Worm (Caenorhabditis elegans) whole organism, young adult: ENCODE measurements around the gene cpr-8.

Experiments
- F23B12.7 ChIP-seq: sonication (generic microtip); optimal IDR thresholded peaks from 2 replicates; lab custom pipeline; 2017; ENCODE audit warnings: missing genetic modification characterization, mild to moderate bottlenecking, missing compliant biosample characterization, antibody characterized with exemption, moderate library complexity; ENCODE audit not compliant: insufficient read depth
- F39B2.1 ChIP-seq: fragments of 200-800 bp; sonication (Bioruptor generic); IDR thresholded peaks from 2 replicates; pipeline ENCODE4 v1.3.6; 2022; ENCODE audit warnings: missing genetic modification reagents, missing genetic modification characterization, missing compliant biosample characterization
- F49E8.2 ChIP-seq: sonication (generic microtip); optimal IDR thresholded peaks from 3 replicates; lab custom pipeline; 2017; ENCODE audit warnings: missing genetic modification characterization, mild to moderate bottlenecking, missing compliant biosample characterization, antibody characterized with exemption, moderate library complexity; ENCODE audit not compliant: insufficient read depth
- T07F8.4 ChIP-seq: sonication (generic microtip); optimal IDR thresholded peaks from 2 replicates; lab custom pipeline; 2016; ENCODE audit warnings: mild to moderate bottlenecking, missing genetic modification characterization, moderate library complexity, missing compliant biosample characterization
- T26A5.8 ChIP-seq: sonication (generic microtip); optimal IDR thresholded peaks from 2 replicates; lab custom pipeline; 2016; ENCODE audit warnings: missing genetic modification characterization, missing compliant biosample characterization
- Y53F4B.3 ChIP-seq: fragments of 200-800 bp; sonication (Bioruptor generic); IDR thresholded peaks from 2 replicates; pipeline ENCODE4 v1.3.6; 2022; ENCODE audit warnings: missing genetic modification reagents, missing genetic modification characterization, missing compliant biosample characterization
- Y53G8AR.9 ChIP-seq: fragments of 200-800 bp; sonication (Bioruptor generic); conservative IDR thresholded peaks from 2 replicates; pipeline ENCODE4 v1.3.6; 2022; ENCODE audit warnings: missing genetic modification reagents, missing genetic modification characterization, missing compliant biosample characterization
- Y56A3A.18 ChIP-seq: fragments of 200-800 bp; sonication (Bioruptor generic); IDR thresholded peaks from 2 replicates; pipeline ENCODE4 v1.3.6; 2022; ENCODE audit warnings: missing genetic modification reagents, missing genetic modification characterization, missing compliant biosample characterization
- Y95B8A.8 ChIP-seq: fragments of 200-800 bp; sonication (Bioruptor generic); IDR thresholded peaks from 2 replicates; pipeline ENCODE4 v1.3.6; 2022; ENCODE audit warnings: missing genetic modification reagents, missing genetic modification characterization, missing compliant biosample characterization
- atf-7 ChIP-seq: sonication (generic microtip); optimal IDR thresholded peaks from 2 replicates; lab custom pipeline; 2017; ENCODE audit warnings: mild to moderate bottlenecking, missing genetic modification characterization, missing compliant biosample characterization
- athp-1 ChIP-seq: sonication (generic microtip); optimal IDR thresholded peaks from 2 replicates; lab custom pipeline; 2017; ENCODE audit warnings: mild to moderate bottlenecking, missing genetic modification characterization, missing compliant biosample characterization
- attf-5 ChIP-seq: fragments of 200-800 bp; sonication (Bioruptor generic); optimal IDR thresholded peaks from 2 replicates; lab custom pipeline; 2018; ENCODE audit warnings: mild to moderate bottlenecking, missing genetic modification characterization, missing compliant biosample characterization
- attf-6 ChIP-seq: fragments of 200-800 bp; sonication (Bioruptor generic); IDR thresholded peaks from 2 replicates; pipeline ENCODE4 v1.3.6; 2022; ENCODE audit warnings: missing genetic modification reagents, missing genetic modification characterization, missing compliant biosample characterization
- bed-2 ChIP-seq: fragments of 200-800 bp; sonication (Bioruptor generic); IDR thresholded peaks from 2 replicates; pipeline ENCODE4 v1.3.6; 2022; ENCODE audit warnings: missing genetic modification reagents, missing genetic modification characterization, missing compliant biosample characterization
- ccch-3 ChIP-seq: fragments of 200-800 bp; sonication (Bioruptor generic); optimal IDR thresholded peaks from 2 replicates; lab custom pipeline; 2018; ENCODE audit warnings: mild to moderate bottlenecking, missing genetic modification characterization, missing compliant biosample characterization
- cebp-1 ChIP-seq, 2 experiments: fragments of 200-800 bp in 1 of 2; sonication (Bioruptor generic) in 1 of 2; sonication (generic microtip) in 1 of 2; IDR thresholded peaks in 1 of 2; optimal IDR thresholded peaks in 1 of 2; 2 replicates each; pipeline versions ENCODE4 v1.3.6 to Lab custom; 2017 to 2022; ENCODE audit warnings: missing compliant biosample characterization in 2 of 2, missing genetic modification characterization in 2 of 2, mild to moderate bottlenecking in 1 of 2, missing genetic modification reagents in 1 of 2, moderate library complexity in 1 of 2
- ceh-100 ChIP-seq: fragments of 200-800 bp; sonication (Bioruptor generic); IDR thresholded peaks from 2 replicates; pipeline ENCODE4 v1.3.6; 2022; ENCODE audit warnings: missing genetic modification reagents, missing genetic modification characterization, missing compliant biosample characterization
- ceh-40 ChIP-seq: fragments of 200-800 bp; sonication (Bioruptor generic); IDR thresholded peaks from 2 replicates; pipeline ENCODE4 v1.3.6; 2022; ENCODE audit warnings: missing genetic modification characterization, missing compliant biosample characterization
- die-1 ChIP-seq: sonication (generic microtip); optimal IDR thresholded peaks from 2 replicates; lab custom pipeline; 2016; ENCODE audit warnings: missing genotype, mild to moderate bottlenecking, missing genetic modification characterization, missing compliant biosample characterization
- dpff-1 ChIP-seq: sonication (generic microtip); optimal IDR thresholded peaks from 2 replicates; lab custom pipeline; 2017; ENCODE audit warnings: mild to moderate bottlenecking, missing genetic modification characterization, missing compliant biosample characterization
- egl-18 ChIP-seq: fragments of 200-800 bp; sonication (Bioruptor generic); IDR thresholded peaks from 2 replicates; pipeline ENCODE4 v1.3.6; 2022; ENCODE audit warnings: missing genetic modification reagents, missing genetic modification characterization, missing compliant biosample characterization
- egrh-3 ChIP-seq: fragments of 200-800 bp; sonication (Bioruptor generic); IDR thresholded peaks from 2 replicates; pipeline ENCODE4 v1.3.6; 2022; ENCODE audit warnings: missing genetic modification reagents, missing genetic modification characterization, missing compliant biosample characterization
- gei-17 ChIP-seq: fragments of 200-800 bp; sonication (Bioruptor generic); optimal IDR thresholded peaks from 2 replicates; lab custom pipeline; 2018; ENCODE audit warnings: mild to moderate bottlenecking, missing genetic modification characterization, missing compliant biosample characterization
- hsf-1 ChIP-seq: fragments of 200-800 bp; sonication (Bioruptor generic); IDR thresholded peaks from 2 replicates; pipeline ENCODE4 v1.3.6; 2022; ENCODE audit warnings: missing genetic modification reagents, missing genetic modification characterization, missing compliant biosample characterization
- lin-26 ChIP-seq: fragments of 200-800 bp; sonication (Bioruptor generic); IDR thresholded peaks from 2 replicates; pipeline ENCODE4 v1.3.6; 2022; ENCODE audit warnings: missing genetic modification reagents, missing genetic modification characterization, missing compliant biosample characterization
- lin-35 ChIP-seq, 3 experiments: fragments of 150-350 bp in 2 of 3; sonication (generic microtip) in 1 of 3; optimal IDR thresholded peaks; 2 replicates each; lab custom pipeline; 2014 to 2018; ENCODE audit warnings: missing biosample characterization in 3 of 3, missing genetic modification characterization in 3 of 3, missing genetic modification reagents in 3 of 3
- lin-40 ChIP-seq: sonication (generic microtip); optimal IDR thresholded peaks from 2 replicates; lab custom pipeline; 2016; ENCODE audit warnings: missing genetic modification characterization, mild to moderate bottlenecking, missing compliant biosample characterization, missing genotype, missing genetic modification reagents
- lsy-27 ChIP-seq: sonication (generic microtip); optimal IDR thresholded peaks from 2 replicates; lab custom pipeline; 2017; ENCODE audit warnings: missing genetic modification characterization, mild to moderate bottlenecking, missing compliant biosample characterization, antibody characterized with exemption, missing genotype, borderline replicate concordance; ENCODE audit not compliant: insufficient read depth
- madf-3 ChIP-seq: fragments of 200-800 bp; sonication (Bioruptor generic); IDR thresholded peaks from 2 replicates; pipeline ENCODE4 v1.3.6; 2022; ENCODE audit warnings: missing genetic modification reagents, missing genetic modification characterization, missing compliant biosample characterization
- madf-6 ChIP-seq: fragments of 200-800 bp; sonication (Bioruptor generic); IDR thresholded peaks from 2 replicates; pipeline ENCODE4 v1.3.6; 2022; ENCODE audit warnings: missing genetic modification reagents, missing genetic modification characterization, missing compliant biosample characterization
- mcd-1 ChIP-seq: fragments of 200-800 bp; sonication (Bioruptor generic); IDR thresholded peaks from 2 replicates; pipeline ENCODE4 v1.3.6; 2022; ENCODE audit warnings: missing genetic modification reagents, missing genetic modification characterization, missing compliant biosample characterization
- mel-28 ChIP-seq: sonication (generic microtip); optimal IDR thresholded peaks from 2 replicates; lab custom pipeline; 2016; ENCODE audit warnings: borderline replicate concordance, mild to moderate bottlenecking, missing genetic modification characterization, missing compliant biosample characterization
- nhr-80 ChIP-seq: sonication (generic microtip); optimal IDR thresholded peaks from 2 replicates; lab custom pipeline; 2016; ENCODE audit warnings: missing genetic modification characterization, missing compliant biosample characterization
- nhr-90 ChIP-seq: sonication (generic microtip); optimal IDR thresholded peaks from 2 replicates; lab custom pipeline; 2016; ENCODE audit warnings: missing genotype, mild to moderate bottlenecking, missing genetic modification characterization, missing compliant biosample characterization
- rcor-1 ChIP-seq: fragments of 200-800 bp; sonication (Bioruptor generic); IDR thresholded peaks from 2 replicates; pipeline ENCODE4 v1.3.6; 2022; ENCODE audit warnings: missing genetic modification reagents, missing genetic modification characterization, missing compliant biosample characterization
- repo-1 ChIP-seq: sonication (generic microtip); optimal IDR thresholded peaks from 2 replicates; lab custom pipeline; 2017; ENCODE audit warnings: mild to moderate bottlenecking, missing genetic modification characterization, missing compliant biosample characterization
- rpc-1 ChIP-seq, 2 experiments: fragments of 150-350 bp in 1 of 2; sonication (generic microtip) in 1 of 2; optimal IDR thresholded peaks; 2 replicates each; lab custom pipeline; 2014 to 2018; ENCODE audit warnings: missing biosample characterization in 1 of 2, missing genetic modification characterization in 1 of 2, missing genetic modification reagents in 1 of 2, missing genotype in 1 of 2
- snpc-1.3 ChIP-seq: sonication (generic microtip); optimal IDR thresholded peaks from 2 replicates; lab custom pipeline; 2017; ENCODE audit warnings: missing genetic modification characterization, mild to moderate bottlenecking, missing compliant biosample characterization, antibody characterized with exemption, moderate library complexity, missing genotype, missing genetic modification reagents; ENCODE audit not compliant: insufficient read depth
- snpc-3.4 ChIP-seq: sonication (generic microtip); optimal IDR thresholded peaks from 2 replicates; lab custom pipeline; 2017; ENCODE audit warnings: missing genetic modification characterization, mild to moderate bottlenecking, missing compliant biosample characterization, antibody characterized with exemption, moderate library complexity, missing genotype, missing genetic modification reagents
- sptf-2 ChIP-seq: fragments of 200-800 bp; sonication (Bioruptor generic); optimal IDR thresholded peaks from 2 replicates; lab custom pipeline; 2018; ENCODE audit warnings: mild to moderate bottlenecking, missing genetic modification characterization, missing compliant biosample characterization
- xnd-1 ChIP-seq: sonication (generic microtip); optimal IDR thresholded peaks from 2 replicates; lab custom pipeline; 2016; ENCODE audit warnings: missing genotype, missing genetic modification reagents, missing genetic modification characterization, missing compliant biosample characterization
- ztf-28 ChIP-seq: fragments of 200-800 bp; sonication (Bioruptor generic); IDR thresholded peaks from 2 replicates; pipeline ENCODE4 v1.3.6; 2022; ENCODE audit warnings: missing genetic modification reagents, missing genetic modification characterization, missing compliant biosample characterization

The cpr-8 gene

DNA sequence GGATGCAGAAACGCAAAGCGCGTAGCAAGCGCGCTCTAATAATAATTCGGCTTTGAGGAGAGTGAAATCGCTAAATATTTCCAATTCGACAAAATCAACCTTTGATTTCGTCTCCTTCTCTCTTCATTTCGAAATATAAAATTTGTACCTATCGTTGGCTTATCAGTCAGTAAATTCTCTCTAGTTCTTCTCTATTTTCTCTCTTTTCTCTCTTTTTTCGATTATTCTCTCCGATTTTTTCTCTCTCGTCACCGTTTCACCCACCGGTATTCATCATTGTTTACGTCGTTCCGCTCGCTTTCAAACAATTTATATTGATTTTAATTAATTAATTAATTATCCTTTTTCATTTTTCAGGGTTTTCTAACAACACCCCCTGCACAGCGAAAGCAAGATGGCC, 21.5 kb downstream of the cpr-8 start, which contains the start of gene cmd-1:
TSS of gene cmd-1 (plus strand) at position 358 of the 400 bp plus-strand sequence.
- TF ChIP-seq lin-40 (tag; lab: Kevin White, UChicago) (peak; percentile 9), lin-35 (GFP tag; optimal IDR thresholded peaks at IDR 0.05; lab: Kevin White, UChicago) (no peak), ccch-3 (GFP tag; lab: Kevin White, UChicago) (no peak), mcd-1 (GFP tag; lab: Robert Waterston, UW) (no peak), cebp-1 (GFP tag; IDR thresholded peaks at IDR 0.05; lab: Robert Waterston, UW) (peak; percentile 36; the same call in 1 of the 2 replicates), cebp-1 (tag; optimal IDR thresholded peaks at IDR 0.05; lab: Kevin White, UChicago) (peak; percentile 72), hsf-1 (GFP tag; lab: Robert Waterston, UW) (no peak), gei-17 (GFP tag; lab: Kevin White, UChicago) (no peak), attf-5 (GFP tag; lab: Kevin White, UChicago) (peak; percentile 48), nhr-80 (tag; lab: Kevin White, UChicago) (peak; percentile 54), Y95B8A.8 (GFP tag; lab: Robert Waterston, UW) (0 out of 2 replicates have a peak, but pooled peaks have one; percentile 35)

DNA sequence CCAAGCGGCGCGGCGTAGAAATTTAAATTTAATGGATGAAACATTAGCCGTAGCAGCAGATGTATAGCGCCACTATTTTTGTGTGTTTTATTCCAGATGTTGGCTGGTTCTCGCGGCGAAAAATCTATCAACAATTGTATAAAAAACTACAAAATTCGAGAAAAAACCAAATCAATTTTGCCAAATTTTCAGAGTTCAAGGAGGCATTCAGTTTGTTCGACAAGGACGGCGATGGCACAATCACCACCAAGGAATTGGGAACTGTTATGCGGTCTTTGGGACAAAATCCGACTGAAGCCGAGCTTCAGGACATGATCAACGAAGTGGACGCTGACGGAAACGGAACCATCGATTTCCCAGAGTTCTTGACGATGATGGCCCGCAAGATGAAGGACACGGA, 22.0 kb downstream of the cpr-8 start:
- TF ChIP-seq hsf-1 (GFP tag; lab: Robert Waterston, UW) = no peak
- 0 out of 2 replicates have a peak, but pooled peaks have one; percentile 12 for TF ChIP-seq Y56A3A.18

DNA sequence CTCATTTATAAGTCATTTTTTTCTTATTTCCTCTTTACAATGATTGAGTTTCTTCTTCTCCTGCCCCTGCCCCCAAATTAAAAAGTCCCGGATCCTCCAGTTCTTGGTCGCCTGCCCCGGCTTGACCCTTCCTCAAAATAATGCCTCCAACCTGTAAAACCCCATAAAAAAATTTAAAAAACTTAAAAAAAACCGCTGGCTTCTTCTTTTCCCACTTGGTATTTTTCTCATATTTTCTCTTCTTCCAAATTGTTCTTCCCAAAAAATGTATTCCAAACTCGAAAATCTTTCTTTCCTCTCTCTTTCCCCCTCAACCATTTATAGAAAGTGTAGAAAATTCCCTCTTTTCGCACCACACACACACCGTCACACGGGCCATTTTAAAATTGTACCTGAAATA, 23.0 kb downstream of the cpr-8 start:
- TF ChIP-seq lin-26 (GFP tag; lab: Robert Waterston, UW) (peak; percentile 26; the same call in 1 of the 2 replicates), madf-6 (GFP tag; lab: Robert Waterston, UW) (no peak), egrh-3 (0 out of 2 replicates have a peak, but pooled peaks have one; percentile 9), madf-3 (0 out of 2 replicates have a peak, but pooled peaks have one; percentile 26), T07F8.4 (tag; lab: Kevin White, UChicago) (no peak), ztf-28 (GFP tag; lab: Robert Waterston, UW) (no peak), lin-40 (tag; lab: Kevin White, UChicago) (no peak), Y53G8AR.9 (peak; percentile 43; the same call in 1 of the 2 replicates), athp-1 (tag; lab: Kevin White, UChicago) (peak; percentile 28), nhr-90 (tag; lab: Kevin White, UChicago) (no peak), F23B12.7 (no peak), atf-7 (tag; lab: Kevin White, UChicago) (peak; percentile 34), mel-28 (tag; lab: Kevin White, UChicago) (no peak), mcd-1 (GFP tag; lab: Robert Waterston, UW) (0 out of 2 replicates have a peak, but pooled peaks have one; percentile 15), Y53F4B.3 (GFP tag; lab: Robert Waterston, UW) (no peak), bed-2 (GFP tag; lab: Robert Waterston, UW) (no peak), ceh-40 (GFP tag; lab: Robert Waterston, UW) (no peak), T26A5.8 (tag; lab: Kevin White, UChicago) (no peak), F49E8.2 (tag; lab: Kevin White, UChicago) (no peak), repo-1 (tag; lab: Kevin White, UChicago) (peak; percentile 43), ceh-100 (GFP tag; lab: Robert Waterston, UW) (0 out of 2 replicates have a peak, but pooled peaks have one; percentile 11), dpff-1 (no peak), sptf-2 (GFP tag; lab: Kevin White, UChicago) (no peak), egl-18 (GFP tag; lab: Robert Waterston, UW) (no peak), lsy-27 (tag; lab: Kevin White, UChicago) (no peak), F39B2.1 (GFP tag; lab: Robert Waterston, UW) (0 out of 2 replicates have a peak, but pooled peaks have one; percentile 20), attf-5 (GFP tag; lab: Kevin White, UChicago) (peak; percentile 6), rcor-1 (GFP tag; lab: Robert Waterston, UW) (no peak), snpc-3.4 (peak; percentile 7), die-1 (no peak), attf-6 (peak; percentile 20; the same call in 1 of the 2 replicates), snpc-1.3 (tag; lab: Kevin White, UChicago) (no peak), xnd-1 (tag; lab: Kevin White, UChicago) (peak; percentile 0), rpc-1 (optimal IDR thresholded peaks at IDR 0.05; lab: Kevin White, UChicago) (no peak), rpc-1 (tag; optimal IDR thresholded peaks at IDR 0.05; lab: Kevin White, UChicago) (no peak)
